Worm (Caenorhabditis elegans) whole organism, L4 larva: ENCODE measurements around the gene F09E5.7.

Experiments
- D1046.2 ChIP-seq: fragments of 200-800 bp; sonication (Bioruptor generic); IDR thresholded peaks from 2 replicates; pipeline ENCODE4 v1.3.6; 2022; ENCODE audit warnings: missing genetic modification characterization, missing compliant biosample characterization
- F26F4.8 ChIP-seq: fragments of 200-800 bp; sonication (Bioruptor generic); conservative IDR thresholded peaks from 2 replicates; pipeline ENCODE4 v1.3.6; 2022; ENCODE audit warnings: missing genetic modification characterization, missing compliant biosample characterization
- F37D6.2 ChIP-seq: sonication (generic microtip); optimal IDR thresholded peaks from 2 replicates; lab custom pipeline; 2016; ENCODE audit warnings: mild to moderate bottlenecking, missing genetic modification characterization, missing compliant biosample characterization
- T20F7.1 ChIP-seq: fragments of 200-800 bp; sonication (Bioruptor generic); optimal IDR thresholded peaks from 2 replicates; lab custom pipeline; 2018; ENCODE audit warnings: mild to moderate bottlenecking, missing genetic modification characterization, missing compliant biosample characterization
- T26A8.4 ChIP-seq: fragments of 200-800 bp; sonication (Bioruptor generic); IDR thresholded peaks from 2 replicates; pipeline ENCODE4 v1.3.6; 2022; ENCODE audit warnings: missing genetic modification characterization, missing compliant biosample characterization
- Y105C5A.15 ChIP-seq: fragments of 200-800 bp; sonication (Bioruptor generic); IDR thresholded peaks from 2 replicates; pipeline ENCODE4 v1.3.6; 2022; ENCODE audit warnings: missing genetic modification characterization, missing compliant biosample characterization
- ZK546.5 ChIP-seq, 2 experiments: sonication (generic microtip); optimal IDR thresholded peaks; 2 replicates each; lab custom pipeline; 2017; ENCODE audit warnings: missing biosample characterization in 2 of 2, missing genetic modification characterization in 2 of 2
- aha-1 ChIP-seq: fragments of 150-350 bp; peaks from one replicate; lab custom pipeline; 2014; ENCODE audit warnings: missing biosample characterization, missing genetic modification characterization
- ama-1 ChIP-seq: fragments of 150-350 bp; optimal IDR thresholded peaks from 2 replicates; lab custom pipeline; 2014; ENCODE audit warnings: inconsistent platforms, mixed read lengths
- arid-1 ChIP-seq: fragments of 200-800 bp; sonication (Bioruptor generic); conservative IDR thresholded peaks from 2 replicates; pipeline ENCODE4 v1.3.6; 2022; ENCODE audit warnings: missing genetic modification reagents, missing genetic modification characterization, missing compliant biosample characterization
- attf-4 ChIP-seq: sonication (generic microtip); optimal IDR thresholded peaks from 3 replicates; lab custom pipeline; 2017; ENCODE audit warnings: missing biosample characterization, missing genetic modification characterization
- ceh-28 ChIP-seq: fragments of 150-350 bp; optimal IDR thresholded peaks from 2 replicates; lab custom pipeline; 2014; ENCODE audit warnings: missing biosample characterization, missing genetic modification reagents, missing genetic modification characterization
- ceh-62 ChIP-seq: sonication (generic microtip); optimal IDR thresholded peaks from 2 replicates; lab custom pipeline; 2017; ENCODE audit warnings: missing biosample characterization, missing genetic modification characterization
- ceh-82 ChIP-seq: sonication (generic microtip); optimal IDR thresholded peaks from 2 replicates; lab custom pipeline; 2017; ENCODE audit warnings: missing biosample characterization, missing genetic modification characterization
- ctbp-1 ChIP-seq: fragments of 200-800 bp; sonication (Bioruptor generic); IDR thresholded peaks from 2 replicates; pipeline ENCODE4 v1.3.6; 2022; ENCODE audit warnings: missing genetic modification reagents, missing genetic modification characterization, missing compliant biosample characterization
- daf-12 ChIP-seq: fragments of 150-350 bp; optimal IDR thresholded peaks from 2 replicates; lab custom pipeline; 2014; ENCODE audit warnings: missing biosample characterization, missing genetic modification reagents, missing genetic modification characterization
- daf-16 ChIP-seq, 3 experiments: sonication (generic microtip); optimal IDR thresholded peaks; 2 replicates each; lab custom pipeline; 2016 to 2017; ENCODE audit warnings: missing genetic modification characterization in 3 of 3, missing genetic modification reagents in 3 of 3, mild to moderate bottlenecking in 2 of 3, missing compliant biosample characterization in 2 of 3, missing biosample characterization in 1 of 3, moderate library complexity in 1 of 3
- daf-19 ChIP-seq: fragments of 200-800 bp; sonication (Bioruptor generic); conservative IDR thresholded peaks from 2 replicates; pipeline ENCODE4 v1.3.6; 2022; ENCODE audit warnings: missing genetic modification characterization, missing compliant biosample characterization
- duxl-1 ChIP-seq: sonication (generic microtip); optimal IDR thresholded peaks from 2 replicates; lab custom pipeline; 2016; ENCODE audit warnings: mild to moderate bottlenecking, missing genetic modification characterization, moderate library complexity, missing compliant biosample characterization; ENCODE audit not compliant: poor library complexity
- dve-1 ChIP-seq: sonication (generic microtip); optimal IDR thresholded peaks from 2 replicates; lab custom pipeline; 2017; ENCODE audit warnings: antibody characterized with exemption, mild to moderate bottlenecking, missing genetic modification characterization, missing compliant biosample characterization; ENCODE audit not compliant: insufficient read depth
- fos-1 ChIP-seq: fragments of 150-350 bp; optimal IDR thresholded peaks from 2 replicates; lab custom pipeline; 2014; ENCODE audit warnings: missing biosample characterization, missing genetic modification characterization
- hlh-30 ChIP-seq: sonication (generic microtip); optimal IDR thresholded peaks from 2 replicates; lab custom pipeline; 2017; ENCODE audit warnings: antibody characterized with exemption, mild to moderate bottlenecking, missing genetic modification characterization, missing compliant biosample characterization; ENCODE audit not compliant: insufficient read depth
- jun-1 ChIP-seq: fragments of 150-350 bp; optimal IDR thresholded peaks from 2 replicates; lab custom pipeline; 2014; ENCODE audit warnings: missing biosample characterization, missing genetic modification reagents, missing genetic modification characterization
- lin-15B ChIP-seq: fragments of 150-350 bp; sonication (generic microtip); optimal IDR thresholded peaks from 3 replicates; lab custom pipeline; 2014; ENCODE audit warnings: missing biosample characterization, missing genetic modification characterization
- lin-38 ChIP-seq: fragments of 200-800 bp; sonication (Bioruptor generic); IDR thresholded peaks from 2 replicates; pipeline ENCODE4 v1.3.6; 2022; ENCODE audit warnings: missing genetic modification reagents, missing genetic modification characterization, missing compliant biosample characterization
- madf-5 ChIP-seq, 2 experiments: fragments of 200-800 bp; sonication (Bioruptor generic); IDR thresholded peaks; 2 replicates each; pipeline ENCODE4 v1.3.6; 2022; ENCODE audit warnings: missing compliant biosample characterization in 2 of 2, missing genetic modification characterization in 2 of 2
- mep-1 ChIP-seq: fragments of 150-350 bp; sonication (generic microtip); optimal IDR thresholded peaks from 3 replicates; lab custom pipeline; 2014; ENCODE audit warnings: missing biosample characterization, missing genetic modification characterization
- nhr-10 ChIP-seq: fragments of 150-350 bp; optimal IDR thresholded peaks from 2 replicates; lab custom pipeline; 2014; ENCODE audit warnings: missing biosample characterization, missing genetic modification characterization
- nhr-11 ChIP-seq: fragments of 150-350 bp; optimal IDR thresholded peaks from 2 replicates; lab custom pipeline; 2014; ENCODE audit warnings: missing biosample characterization, missing genetic modification characterization
- nhr-111 ChIP-seq: fragments of 200-800 bp; sonication (Bioruptor generic); optimal IDR thresholded peaks from 2 replicates; lab custom pipeline; 2018; ENCODE audit warnings: mild to moderate bottlenecking, missing genetic modification characterization, missing compliant biosample characterization
- nhr-28 ChIP-seq: fragments of 150-350 bp; optimal IDR thresholded peaks from 2 replicates; lab custom pipeline; 2014; ENCODE audit warnings: missing biosample characterization, missing genetic modification characterization
- nhr-41 ChIP-seq: fragments of 200-800 bp; sonication (Bioruptor generic); IDR thresholded peaks from 2 replicates; pipeline ENCODE4 v1.3.6; 2022; ENCODE audit warnings: missing genetic modification reagents, missing genetic modification characterization, missing compliant biosample characterization
- nhr-6 ChIP-seq: fragments of 150-350 bp; optimal IDR thresholded peaks from 2 replicates; lab custom pipeline; 2014; ENCODE audit warnings: missing biosample characterization, missing genetic modification characterization
- nhr-76 ChIP-seq: fragments of 150-350 bp; optimal IDR thresholded peaks from 2 replicates; lab custom pipeline; 2014; ENCODE audit warnings: missing biosample characterization, missing genetic modification characterization
- rbr-2 ChIP-seq: sonication (generic microtip); optimal IDR thresholded peaks from 2 replicates; lab custom pipeline; 2016; ENCODE audit warnings: missing genotype, missing genetic modification characterization, missing compliant biosample characterization
- skn-1 ChIP-seq: fragments of 150-350 bp; optimal IDR thresholded peaks from 2 replicates; lab custom pipeline; 2014; ENCODE audit warnings: missing biosample characterization, missing genetic modification characterization
- snpc-4 ChIP-seq: fragments of 150-350 bp; optimal IDR thresholded peaks from 2 replicates; lab custom pipeline; 2014; ENCODE audit warnings: missing biosample characterization, missing genetic modification characterization
- spr-1 ChIP-seq: sonication (generic microtip); optimal IDR thresholded peaks from 2 replicates; lab custom pipeline; 2016; ENCODE audit warnings: mild to moderate bottlenecking, missing genetic modification characterization, missing compliant biosample characterization
- spr-3 ChIP-seq: fragments of 200-800 bp; sonication (Bioruptor generic); optimal IDR thresholded peaks from 2 replicates; lab custom pipeline; 2018; ENCODE audit warnings: mild to moderate bottlenecking, missing genetic modification characterization, missing compliant biosample characterization
- tra-1 ChIP-seq: fragments of 200-800 bp; sonication (Bioruptor generic); IDR thresholded peaks from 2 replicates; pipeline ENCODE4 v1.3.6; 2022; ENCODE audit warnings: missing genetic modification reagents, missing genetic modification characterization, missing compliant biosample characterization
- unc-130 ChIP-seq: sonication (generic microtip); optimal IDR thresholded peaks from 2 replicates; lab custom pipeline; 2016; ENCODE audit warnings: missing genetic modification reagents, missing genetic modification characterization, missing compliant biosample characterization
- unc-62 ChIP-seq, 3 experiments: fragments of 150-350 bp in 1 of 3; sonication (generic microtip); optimal IDR thresholded peaks in 2 of 3; peaks in 1 of 3; 1 replicate in 1 of 3; 2 replicates in 2 of 3; lab custom pipeline; 2014 to 2017; ENCODE audit warnings: missing biosample characterization in 3 of 3, missing genetic modification characterization in 3 of 3, missing genetic modification reagents in 3 of 3, missing genotype in 1 of 3
- vab-7 ChIP-seq: fragments of 200-800 bp; sonication (Bioruptor generic); IDR thresholded peaks from 2 replicates; pipeline ENCODE4 v1.3.6; 2022; ENCODE audit warnings: missing genetic modification reagents, missing genetic modification characterization, missing compliant biosample characterization
- zag-1 ChIP-seq: fragments of 150-350 bp; optimal IDR thresholded peaks from 2 replicates; lab custom pipeline; 2014; ENCODE audit warnings: missing biosample characterization, missing genetic modification characterization
- zfp-3 ChIP-seq: fragments of 200-800 bp; sonication (Bioruptor generic); conservative IDR thresholded peaks from 2 replicates; pipeline ENCODE4 v1.3.6; 2022; ENCODE audit warnings: missing genetic modification reagents, missing genetic modification characterization, missing compliant biosample characterization

F09E5.7 gene

DNA sequence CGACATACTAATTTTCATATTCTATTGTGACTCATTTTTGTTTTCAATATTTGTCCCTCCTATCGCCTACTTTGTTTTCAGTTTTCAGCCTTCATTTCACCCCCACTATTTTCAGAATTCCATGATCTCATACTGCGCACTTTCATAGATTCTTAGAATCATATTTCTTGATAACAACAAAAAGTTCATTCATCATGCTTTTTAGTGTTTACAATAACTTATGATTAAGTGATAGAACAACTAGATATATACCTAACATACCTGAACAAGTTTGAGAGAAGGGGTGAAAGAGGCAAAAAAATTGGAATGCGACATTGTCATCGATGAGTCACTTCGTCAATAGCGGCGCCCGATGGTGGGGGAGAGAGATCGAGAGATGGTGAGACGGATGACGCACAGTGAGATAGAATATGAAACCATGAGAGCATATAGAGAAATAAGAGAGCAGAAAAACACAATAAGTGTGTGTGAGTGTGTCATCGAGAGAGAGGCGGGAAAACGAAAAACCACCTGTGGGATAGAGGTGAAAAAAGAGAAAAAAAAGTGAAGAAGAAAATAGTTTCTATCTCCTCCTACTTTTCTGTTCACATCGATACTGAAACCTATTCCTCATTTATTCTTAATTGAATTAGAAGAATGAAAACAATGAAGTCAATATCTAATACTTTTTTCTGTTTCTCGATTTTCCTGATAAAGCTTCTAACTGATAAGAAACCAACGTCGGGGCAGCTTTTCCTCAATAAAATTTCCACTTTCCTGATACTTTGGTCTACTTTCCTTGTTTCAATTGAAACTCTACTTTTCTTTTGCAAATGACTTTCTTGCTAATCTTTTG, 15.0 kb upstream of the F09E5.7 start (continued):
- TF ChIP-seq hlh-30, result peak; percentile 67
- TF ChIP-seq nhr-111, result no peak
- no peak for TF ChIP-seq ceh-82 (tag; lab: Kevin White, UChicago)
- TF ChIP-seq tra-1 (GFP tag; lab: Robert Waterston, UW), result peak; percentile 67; the same call in 1 of the 2 replicates
- peak; percentile 90 for TF ChIP-seq fos-1 (tag; lab: Kevin White, UChicago)
- TF ChIP-seq lin-38 (GFP tag; lab: Robert Waterston, UW), result peak; percentile 43; the same call in 1 of the 2 replicates

- peak; percentile 19 for TF ChIP-seq mep-1
- TF ChIP-seq snpc-4 (tag; lab: Kevin White, UChicago), result no peak
- TF ChIP-seq nhr-28 (tag; lab: Kevin White, UChicago), result peak; percentile 13
- TF ChIP-seq daf-16 (GFP tag; optimal IDR thresholded peaks at IDR 0.05; lab: Kevin White, UChicago), result no peak
- TF ChIP-seq daf-16 (tag; optimal IDR thresholded peaks at IDR 0.05; lab: Kevin White, UChicago), result peak; percentile 15
- peak in 1 of 2 experiments; percentile 50 for TF ChIP-seq unc-62 (GFP tag; optimal IDR thresholded peaks at IDR 0.05 in 1 of 2; lab: Kevin White, UChicago)
- no peak for TF ChIP-seq unc-62 (tag; optimal IDR thresholded peaks at IDR 0.05; lab: Kevin White, UChicago)
- TF ChIP-seq, all 104 proteins: peak for 4
These were observed 14.4 kb upstream of the F09E5.7 start for ce11 chrII:5337495-5337840.

DNA sequence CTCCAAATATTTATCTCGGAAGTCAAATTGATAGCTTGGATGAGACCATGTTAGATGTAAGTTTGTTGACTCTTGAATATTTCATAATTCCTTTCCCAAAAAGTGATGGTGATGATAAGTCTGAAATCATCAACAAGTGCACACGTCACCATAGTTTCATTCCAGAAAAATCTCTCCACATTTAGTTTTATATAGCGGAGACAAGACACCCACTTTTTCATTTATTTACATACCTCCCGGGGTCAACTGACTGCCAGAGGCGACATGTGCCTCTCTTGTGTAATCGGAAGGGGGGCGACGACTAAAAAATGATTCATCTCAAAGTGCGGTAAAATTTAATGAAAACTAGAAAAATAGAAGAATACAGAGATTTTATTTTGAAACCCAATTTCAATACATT, 13.6 kb upstream of the F09E5.7 start:
- TF ChIP-seq nhr-76 (tag; lab: Kevin White, UChicago) (no peak), T20F7.1 (GFP tag; lab: Kevin White, UChicago) (no peak), vab-7 (no peak), nhr-11 (tag; lab: Kevin White, UChicago) (no peak), ZK546.5 (tag; optimal IDR thresholded peaks at IDR 0.05; lab: Kevin White, UChicago) (no peak), nhr-10 (no peak), nhr-6 (no peak), zfp-3 (GFP tag; lab: Robert Waterston, UW) (no peak), attf-4 (no peak), rbr-2 (no peak), ctbp-1 (GFP tag; lab: Robert Waterston, UW) (no peak), F26F4.8 (GFP tag; lab: Robert Waterston, UW) (no peak), madf-5 (GFP tag; IDR thresholded peaks at IDR 0.05; lab: Robert Waterston, UW) (no peak), lin-15B (tag; lab: Kevin White, UChicago) (no peak), jun-1 (tag; lab: Kevin White, UChicago) (peak; percentile 20), D1046.2 (GFP tag; lab: Robert Waterston, UW) (no peak), unc-62 (GFP tag; optimal IDR thresholded peaks at IDR 0.05 in 1 of 2; lab: Kevin White, UChicago) (no peak), unc-62 (tag; optimal IDR thresholded peaks at IDR 0.05; lab: Kevin White, UChicago) (no peak), nhr-111 (no peak), daf-19 (no peak), unc-130 (GFP tag; lab: Kevin White, UChicago) (no peak), F37D6.2 (tag; lab: Kevin White, UChicago) (no peak), ceh-28 (tag; lab: Kevin White, UChicago) (no peak), spr-1 (no peak), T26A8.4 (GFP tag; lab: Robert Waterston, UW) (peak; percentile 14; the same call in 1 of the 2 replicates), aha-1 (tag; lab: Kevin White, UChicago) (peak; percentile 91), duxl-1 (tag; lab: Kevin White, UChicago) (no peak), tra-1 (GFP tag; lab: Robert Waterston, UW) (0 out of 2 replicates have a peak, but pooled peaks have one; percentile 20), zag-1 (tag; lab: Kevin White, UChicago) (no peak), daf-12 (tag; lab: Kevin White, UChicago) (no peak), ceh-82 (tag; lab: Kevin White, UChicago) (no peak), mep-1 (peak; percentile 12), skn-1 (tag; lab: Kevin White, UChicago) (no peak), Y105C5A.15 (GFP tag; lab: Robert Waterston, UW) (no peak), ceh-62 (tag; lab: Kevin White, UChicago) (no peak), spr-3 (no peak), arid-1 (GFP tag; lab: Robert Waterston, UW) (no peak), fos-1 (tag; lab: Kevin White, UChicago) (no peak), nhr-41 (GFP tag; lab: Robert Waterston, UW) (no peak), dve-1 (tag; lab: Kevin White, UChicago) (peak; percentile 73), ama-1 (lab: Kevin White, UChicago) (peak; percentile 31)
